Worm (Caenorhabditis elegans) whole organism, L2 larva: Measurements from ENCODE around the gene srh-268.

ENCODE experiments used
- F13H6.1 ChIP-seq: sonication (generic microtip); optimal IDR thresholded peaks from 2 replicates; lab custom pipeline; 2016; ENCODE audit warnings: missing genetic modification characterization, missing compliant biosample characterization
- R02D3.7 ChIP-seq: fragments of 150-350 bp; optimal IDR thresholded peaks from 2 replicates; lab custom pipeline; 2014; ENCODE audit warnings: missing biosample characterization, missing genetic modification characterization
- Y55F3AM.14 ChIP-seq: fragments of 200-800 bp; sonication (Bioruptor generic); optimal IDR thresholded peaks from 2 replicates; lab custom pipeline; 2018; ENCODE audit warnings: mild to moderate bottlenecking, missing genetic modification characterization, missing compliant biosample characterization
- ZK546.5 ChIP-seq: sonication (generic microtip); optimal IDR thresholded peaks from 2 replicates; lab custom pipeline; 2017; ENCODE audit warnings: missing biosample characterization, missing genetic modification characterization
- alr-1 ChIP-seq: fragments of 150-350 bp; optimal IDR thresholded peaks from 2 replicates; lab custom pipeline; 2014; ENCODE audit warnings: missing biosample characterization, missing genetic modification characterization
- aly-2 ChIP-seq: fragments of 150-350 bp; optimal IDR thresholded peaks from 2 replicates; lab custom pipeline; 2014; ENCODE audit warnings: missing biosample characterization, missing genetic modification characterization
- ama-1 ChIP-seq: fragments of 150-350 bp; optimal IDR thresholded peaks from 2 replicates; lab custom pipeline; 2018; ENCODE audit warnings: inconsistent platforms
- ceh-16 ChIP-seq: fragments of 150-350 bp; optimal IDR thresholded peaks from 2 replicates; lab custom pipeline; 2014; ENCODE audit warnings: missing biosample characterization, missing genetic modification characterization
- ceh-82 ChIP-seq: fragments of 150-350 bp; optimal IDR thresholded peaks from 2 replicates; lab custom pipeline; 2014; ENCODE audit warnings: missing biosample characterization, missing genetic modification characterization
- dmd-4 ChIP-seq: sonication (generic microtip); optimal IDR thresholded peaks from 2 replicates; lab custom pipeline; 2017; ENCODE audit warnings: missing biosample characterization, missing genetic modification characterization
- egl-27 ChIP-seq: sonication (generic microtip); optimal IDR thresholded peaks from 3 replicates; lab custom pipeline; 2017; ENCODE audit warnings: missing biosample characterization, missing genetic modification reagents, missing genetic modification characterization
- elt-1 ChIP-seq: fragments of 150-350 bp; optimal IDR thresholded peaks from 2 replicates; lab custom pipeline; 2014; ENCODE audit warnings: missing biosample characterization, missing genetic modification characterization
- elt-3 ChIP-seq: sonication (generic microtip); optimal IDR thresholded peaks from 2 replicates; lab custom pipeline; 2017; ENCODE audit warnings: missing biosample characterization, missing genetic modification characterization
- fos-1 ChIP-seq: fragments of 150-350 bp; optimal IDR thresholded peaks from 2 replicates; lab custom pipeline; 2014; ENCODE audit warnings: missing biosample characterization, missing genetic modification characterization
- gmeb-1 ChIP-seq: fragments of 150-350 bp; optimal IDR thresholded peaks from 2 replicates; lab custom pipeline; 2014; ENCODE audit warnings: missing biosample characterization, missing genetic modification characterization
- lin-11 ChIP-seq: fragments of 150-350 bp; sonication (generic microtip); optimal IDR thresholded peaks from 2 replicates; lab custom pipeline; 2014; ENCODE audit warnings: missing biosample characterization, missing genetic modification characterization, inconsistent platforms, mixed read lengths
- lin-13 ChIP-seq: fragments of 150-350 bp; optimal IDR thresholded peaks from 2 replicates; lab custom pipeline; 2014; ENCODE audit warnings: missing biosample characterization, missing genetic modification reagents, missing genetic modification characterization
- lin-39 ChIP-seq: fragments of 150-350 bp; optimal IDR thresholded peaks from 2 replicates; lab custom pipeline; 2014; ENCODE audit warnings: missing biosample characterization, missing genetic modification reagents, missing genetic modification characterization
- lsy-2 ChIP-seq, 2 experiments: fragments of 150-350 bp in 1 of 2; sonication (generic microtip) in 1 of 2; optimal IDR thresholded peaks; 2 replicates each; lab custom pipeline; 2014 to 2017; ENCODE audit warnings: missing biosample characterization in 2 of 2, missing genetic modification characterization in 2 of 2
- mab-5 ChIP-seq: fragments of 150-350 bp; optimal IDR thresholded peaks from 2 replicates; lab custom pipeline; 2014; ENCODE audit warnings: missing biosample characterization, missing genetic modification characterization
- mdl-1 ChIP-seq, 2 experiments: fragments of 150-350 bp in 1 of 2; sonication (generic microtip) in 1 of 2; optimal IDR thresholded peaks; 2 replicates each; lab custom pipeline; 2017; ENCODE audit warnings: missing biosample characterization in 2 of 2, missing genetic modification characterization in 2 of 2
- nhr-10 ChIP-seq: sonication (generic microtip); optimal IDR thresholded peaks from 2 replicates; lab custom pipeline; 2017; ENCODE audit warnings: missing biosample characterization, missing genetic modification characterization
- nhr-11 ChIP-seq: fragments of 150-350 bp; optimal IDR thresholded peaks from 2 replicates; lab custom pipeline; 2014; ENCODE audit warnings: missing biosample characterization, missing genetic modification characterization
- nhr-12 ChIP-seq: fragments of 150-350 bp; optimal IDR thresholded peaks from 2 replicates; lab custom pipeline; 2014; ENCODE audit warnings: missing biosample characterization, missing genetic modification characterization
- nhr-21 ChIP-seq: fragments of 150-350 bp; optimal IDR thresholded peaks from 2 replicates; lab custom pipeline; 2014; ENCODE audit warnings: missing biosample characterization, missing genetic modification characterization
- nhr-23 ChIP-seq: fragments of 150-350 bp; optimal IDR thresholded peaks from 2 replicates; lab custom pipeline; 2014; ENCODE audit warnings: missing biosample characterization, missing genetic modification reagents, missing genetic modification characterization
- nhr-237 ChIP-seq: fragments of 150-350 bp; optimal IDR thresholded peaks from 2 replicates; lab custom pipeline; 2014; ENCODE audit warnings: missing biosample characterization, missing genetic modification characterization
- nhr-25 ChIP-seq: fragments of 150-350 bp; sonication (generic microtip); optimal IDR thresholded peaks from 3 replicates; lab custom pipeline; 2014; ENCODE audit warnings: missing biosample characterization, missing genetic modification characterization
- peb-1 ChIP-seq: fragments of 150-350 bp; optimal IDR thresholded peaks from 2 replicates; lab custom pipeline; 2014; ENCODE audit warnings: missing biosample characterization, missing genetic modification characterization
- sem-4 ChIP-seq: fragments of 150-350 bp; optimal IDR thresholded peaks from 2 replicates; lab custom pipeline; 2014; ENCODE audit warnings: missing biosample characterization, missing genetic modification reagents, missing genetic modification characterization
- skn-1 ChIP-seq: sonication (generic microtip); optimal IDR thresholded peaks from 2 replicates; lab custom pipeline; 2017; ENCODE audit warnings: missing biosample characterization, missing genetic modification characterization
- sma-3 ChIP-seq: sonication (generic microtip); optimal IDR thresholded peaks from 2 replicates; lab custom pipeline; 2016; ENCODE audit warnings: missing genetic modification reagents, missing genetic modification characterization, missing compliant biosample characterization
- sma-9 ChIP-seq, 2 experiments: fragments of 150-350 bp in 1 of 2; sonication (generic microtip) in 1 of 2; optimal IDR thresholded peaks; 2 replicates each; lab custom pipeline; 2014 to 2016; ENCODE audit warnings: missing genetic modification characterization in 2 of 2, mild to moderate bottlenecking in 1 of 2, missing biosample characterization in 1 of 2, missing compliant biosample characterization in 1 of 2, missing genetic modification reagents in 1 of 2, moderate library complexity in 1 of 2
- unc-62 ChIP-seq: fragments of 150-350 bp; optimal IDR thresholded peaks from 2 replicates; lab custom pipeline; 2014; ENCODE audit warnings: missing biosample characterization, missing genetic modification reagents, missing genetic modification characterization
- zag-1 ChIP-seq: fragments of 150-350 bp; optimal IDR thresholded peaks from 2 replicates; lab custom pipeline; 2014; ENCODE audit warnings: missing biosample characterization, missing genetic modification characterization
- ztf-1 ChIP-seq: fragments of 200-800 bp; sonication (Bioruptor generic); conservative IDR thresholded peaks from 2 replicates; pipeline ENCODE4 v1.3.6; 2022; ENCODE audit warnings: missing genetic modification characterization, missing compliant biosample characterization
- ztf-4 ChIP-seq: fragments of 150-350 bp; optimal IDR thresholded peaks from 2 replicates; lab custom pipeline; 2014; ENCODE audit warnings: missing biosample characterization, missing genetic modification characterization

Gene srh-268

ce11 chrV:7555875-7556274, 16.8 kb downstream of the srh-268 start:
- TF ChIP-seq lin-39 (tag; lab: Kevin White, UChicago) = no peak
- TF ChIP-seq mdl-1 (tag; optimal IDR thresholded peaks at IDR 0.05; lab: Kevin White, UChicago) = no peak
- TF ChIP-seq lin-11 (tag; lab: Kevin White, UChicago) = no peak
- TF ChIP-seq ztf-1 (GFP tag; lab: Robert Waterston, UW) = no peak
- no peak for TF ChIP-seq Y55F3AM.14 (GFP tag; lab: Kevin White, UChicago)
- no peak for TF ChIP-seq fos-1 (tag; lab: Kevin White, UChicago)
- TF ChIP-seq elt-3 = no peak
- TF ChIP-seq elt-1 = no peak
- no peak for TF ChIP-seq dmd-4 (tag; lab: Kevin White, UChicago)
- TF ChIP-seq nhr-25 = no peak
- no peak for TF ChIP-seq nhr-237 (tag; lab: Kevin White, UChicago)
- no peak for TF ChIP-seq gmeb-1 (tag; lab: Kevin White, UChicago)
- TF ChIP-seq sem-4 = no peak
- TF ChIP-seq mab-5 (tag; lab: Kevin White, UChicago) = no peak
- TF ChIP-seq sma-9 (GFP tag; optimal IDR thresholded peaks at IDR 0.05; lab: Kevin White, UChicago) = no peak
- no peak for TF ChIP-seq sma-9 (tag; optimal IDR thresholded peaks at IDR 0.05; lab: Kevin White, UChicago)
- TF ChIP-seq nhr-11 = no peak
- TF ChIP-seq ama-1 = no peak

- TF ChIP-seq ceh-82 = no peak
- TF ChIP-seq nhr-10 (tag; lab: Kevin White, UChicago) = no peak
- TF ChIP-seq aly-2 (tag; lab: Kevin White, UChicago) = no peak
- TF ChIP-seq unc-62 (GFP tag; lab: Kevin White, UChicago) = no peak
- TF ChIP-seq elt-3 = no peak
- no peak for TF ChIP-seq ztf-4 (tag; lab: Kevin White, UChicago)
- TF ChIP-seq nhr-23 (tag; lab: Kevin White, UChicago) = no peak
- no peak for TF ChIP-seq nhr-21
- TF ChIP-seq ZK546.5 (tag; lab: Kevin White, UChicago) = no peak
- TF ChIP-seq ztf-1 (GFP tag; lab: Robert Waterston, UW) = no peak
- no peak for TF ChIP-seq F13H6.1 (tag; lab: Kevin White, UChicago)
- TF ChIP-seq ama-1 = no peak
- TF ChIP-seq peb-1 (tag; lab: Kevin White, UChicago) = no peak
- TF ChIP-seq zag-1 (tag; lab: Kevin White, UChicago) = no peak
- no peak for TF ChIP-seq skn-1 (tag; lab: Kevin White, UChicago)
- no peak for TF ChIP-seq nhr-25
- TF ChIP-seq, all 48 proteins: peak for 0
Observed at ce11 chrV:7558693-7559092, 19.6 kb downstream of the srh-268 start, which contains the start of gene ets-7. ets-7 (minus strand) TSS chrV:7558793.

- TF ChIP-seq sem-4 = no peak
- no peak for TF ChIP-seq nhr-10 (tag; lab: Kevin White, UChicago)
- TF ChIP-seq elt-1 = no peak
- TF ChIP-seq nhr-12 (tag; lab: Kevin White, UChicago) = no peak
- no peak for TF ChIP-seq sma-3 (GFP tag; lab: Kevin White, UChicago)
- no peak for TF ChIP-seq ztf-1 (GFP tag; lab: Robert Waterston, UW)
- TF ChIP-seq nhr-237 (tag; lab: Kevin White, UChicago) = no peak
- TF ChIP-seq ama-1 = no peak
- TF ChIP-seq lin-13 (GFP tag; lab: Kevin White, UChicago) = no peak
- TF ChIP-seq gmeb-1 (tag; lab: Kevin White, UChicago) = no peak
- TF ChIP-seq ztf-4 (tag; lab: Kevin White, UChicago) = no peak
- TF ChIP-seq lsy-2 (tag; optimal IDR thresholded peaks at IDR 0.05; lab: Kevin White, UChicago) = no peak
- TF ChIP-seq nhr-23 (tag; lab: Kevin White, UChicago) = no peak
- TF ChIP-seq alr-1 (tag; lab: Kevin White, UChicago) = no peak
- no peak for TF ChIP-seq F13H6.1 (tag; lab: Kevin White, UChicago)
- TF ChIP-seq fos-1 (tag; lab: Kevin White, UChicago) = no peak
- TF ChIP-seq egl-27 (tag; lab: Kevin White, UChicago) = no peak
Observed at ce11 chrV:7562947-7563346, 23.8 kb downstream of the srh-268 start, which contains the start of gene F19F10.1. F19F10.1 (plus strand) TSS chrV:7563247.

- TF ChIP-seq R02D3.7 (no peak), peb-1 (tag; lab: Kevin White, UChicago) (no peak), nhr-11 (no peak), ztf-1 (GFP tag; lab: Robert Waterston, UW) (no peak), unc-62 (GFP tag; lab: Kevin White, UChicago) (no peak), fos-1 (tag; lab: Kevin White, UChicago) (no peak), alr-1 (tag; lab: Kevin White, UChicago) (no peak), sma-9 (GFP tag; optimal IDR thresholded peaks at IDR 0.05; lab: Kevin White, UChicago) (no peak), sma-9 (tag; optimal IDR thresholded peaks at IDR 0.05; lab: Kevin White, UChicago) (no peak), ceh-16 (no peak), ZK546.5 (tag; lab: Kevin White, UChicago) (no peak)
Observed at ce11 chrV:7570290-7570689, 31.2 kb downstream of the srh-268 start, which contains the start of gene clec-212. clec-212 (minus strand) TSS chrV:7570390.
